Worm (Caenorhabditis elegans): ENCODE measurements around the gene act-3.

DNA sequence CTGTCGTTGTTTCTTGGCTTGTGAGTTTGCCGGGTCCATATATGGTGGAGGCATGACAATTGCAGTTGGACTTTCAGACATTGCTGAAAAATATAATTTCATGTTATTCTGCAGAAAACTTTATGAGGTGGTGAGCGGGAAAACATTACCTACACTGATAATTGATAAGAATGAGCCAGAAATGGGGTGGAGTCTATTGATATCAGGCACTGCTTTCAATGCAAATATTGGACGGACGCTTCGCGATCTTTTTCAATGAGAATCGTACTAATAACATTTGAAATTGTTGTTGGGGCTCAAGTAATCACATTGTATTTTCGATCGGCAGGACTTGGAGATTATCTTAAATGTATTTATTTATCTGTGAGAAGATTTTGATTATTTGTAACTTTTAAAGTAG, 15.1 kb downstream of the act-3 start, which contains the start of gene T04C12.1:
- no peak for TF ChIP-seq odd-2 (tag; optimal IDR thresholded peaks at IDR 0.05)
- no peak for TF ChIP-seq hlh-15 (tag; optimal IDR thresholded peaks at IDR 0.05)
